Worm (Caenorhabditis elegans): ENCODE results near the gene F32D8.15.
A peak's percentile ranks its signal among the peaks of the same experiment; 100 is the strongest.

The F32D8.15 gene

ce11 chrV:10951655-10952278 lies 47.9 kb downstream of the F32D8.15 start, which contains the start of gene F17C11.4 (continued):
- TF ChIP-seq cebp-1 (GFP tag; IDR thresholded peaks at IDR 0.05) (peak; percentile 77), cebp-1 (tag; optimal IDR thresholded peaks at IDR 0.05) (peak; percentile 91), C06A6.2 (GFP tag; conservative IDR thresholded peaks at IDR 0.05) (0 out of 2 replicates have a peak, but pooled peaks have one; percentile 41), madf-3 (GFP tag; IDR thresholded peaks at IDR 0.05) (no peak), him-1 (tag; optimal IDR thresholded peaks at IDR 0.05) (no peak), Y67H2A.10 (GFP tag; conservative IDR thresholded peaks at IDR 0.05) (no peak), F39B2.1 (GFP tag; IDR thresholded peaks at IDR 0.05) (no peak), bed-1 (GFP tag; IDR thresholded peaks at IDR 0.05) (no peak), bed-2 (GFP tag; IDR thresholded peaks at IDR 0.05) (no peak), akir-1 (GFP tag; optimal IDR thresholded peaks at IDR 0.05) (no peak), chd-7 (tag; optimal IDR thresholded peaks at IDR 0.05) (no peak), egl-18 (GFP tag; IDR thresholded peaks at IDR 0.05) (no peak), T07F8.4 (tag; optimal IDR thresholded peaks at IDR 0.05) (no peak), nfyb-1 (GFP tag; IDR thresholded peaks at IDR 0.05) (no peak), F10E7.11 (tag; optimal IDR thresholded peaks at IDR 0.05) (no peak), ceh-79 (tag; optimal IDR thresholded peaks at IDR 0.05) (no peak), lin-40 (tag; optimal IDR thresholded peaks at IDR 0.05) (peak; percentile 67), ceh-100 (GFP tag; IDR thresholded peaks at IDR 0.05) (no peak), tbp1 (GFP tag; optimal IDR thresholded peaks at IDR 0.05) (peak; percentile 50), madf-8 (GFP tag; conservative IDR thresholded peaks at IDR 0.05) (no peak), F49E8.2 (tag; optimal IDR thresholded peaks at IDR 0.05; ENCODE audit: insufficient read depth) (no peak), dox-1 (GFP tag; IDR thresholded peaks at IDR 0.05) (no peak), die-1 (tag; optimal IDR thresholded peaks at IDR 0.05) (peak; percentile 33), dpff-1 (tag; optimal IDR thresholded peaks at IDR 0.05) (no peak), dpl-1 (GFP tag; optimal IDR thresholded peaks at IDR 0.05) (no peak), Y53F4B.3 (GFP tag; IDR thresholded peaks at IDR 0.05) (no peak), C17E4.6 (GFP tag; IDR thresholded peaks at IDR 0.05) (no peak), ztf-3 (GFP tag; optimal IDR thresholded peaks at IDR 0.05) (no peak), snpc-1.3 (tag; optimal IDR thresholded peaks at IDR 0.05; ENCODE audit: insufficient read depth) (no peak), nhr-90 (tag; optimal IDR thresholded peaks at IDR 0.05) (peak; percentile 29), unc-62 (GFP tag; optimal IDR thresholded peaks at IDR 0.05) (peak; percentile 41), athp-1 (tag; optimal IDR thresholded peaks at IDR 0.05) (no peak), hmg-20 (GFP tag; IDR thresholded peaks at IDR 0.05) (no peak), ceh-91 (GFP tag; IDR thresholded peaks at IDR 0.05) (no peak), attf-5 (GFP tag; optimal IDR thresholded peaks at IDR 0.05) (peak; percentile 74), ceh-27 (GFP tag; optimal IDR thresholded peaks at IDR 0.05) (no peak), somi-1 (GFP tag; optimal IDR thresholded peaks at IDR 0.05) (peak; percentile 85), snpc-3.4 (tag; optimal IDR thresholded peaks at IDR 0.05) (no peak), ama-1 (optimal IDR thresholded peaks at IDR 0.05) (peak; percentile 67), ama-1 (GFP tag; optimal IDR thresholded peaks at IDR 0.05) (no peak)

All from whole organism, young adult.